Worm (Caenorhabditis elegans) whole organism, early embryonic: Measurements from ENCODE around the gene ppm-2.

Experiments
- B0310.2 ChIP-seq: sonication (generic microtip); optimal IDR thresholded peaks from 2 replicates; lab custom pipeline; 2016; ENCODE audit warnings: mild to moderate bottlenecking, missing genetic modification characterization, missing compliant biosample characterization
- F13C5.2 ChIP-seq: sonication (generic microtip); optimal IDR thresholded peaks from 2 replicates; lab custom pipeline; 2017; ENCODE audit warnings: mild to moderate bottlenecking, missing genetic modification characterization, inconsistent platforms, missing compliant biosample characterization
- aly-1 ChIP-seq: sonication (generic microtip); optimal IDR thresholded peaks from 2 replicates; lab custom pipeline; 2016; ENCODE audit warnings: missing genetic modification characterization, missing compliant biosample characterization
- ama-1 ChIP-seq: fragments of 150-350 bp; optimal IDR thresholded peaks from 2 replicates; lab custom pipeline; 2014
- ceh-13 ChIP-seq: fragments of 200-800 bp; sonication (Bioruptor generic); optimal IDR thresholded peaks from 2 replicates; lab custom pipeline; 2018; ENCODE audit warnings: mild to moderate bottlenecking, missing genetic modification characterization, missing compliant biosample characterization
- ceh-36 ChIP-seq: sonication (generic microtip); optimal IDR thresholded peaks from 2 replicates; lab custom pipeline; 2016; ENCODE audit warnings: missing genetic modification characterization, inconsistent platforms, missing compliant biosample characterization
- ets-7 ChIP-seq: sonication (generic microtip); optimal IDR thresholded peaks from 2 replicates; lab custom pipeline; 2016; ENCODE audit warnings: missing genotype, missing genetic modification characterization, missing compliant biosample characterization
- flt-1 ChIP-seq: fragments of 200-800 bp; sonication (Bioruptor generic); IDR thresholded peaks from 2 replicates; pipeline ENCODE4 v1.3.6; 2022; ENCODE audit warnings: missing genetic modification characterization, missing compliant biosample characterization
- hmbx-1 ChIP-seq: sonication (generic microtip); optimal IDR thresholded peaks from 2 replicates; lab custom pipeline; 2016; ENCODE audit warnings: mild to moderate bottlenecking, missing genetic modification characterization, missing compliant biosample characterization
- hmg-4 ChIP-seq: fragments of 200-800 bp; sonication (Bioruptor generic); optimal IDR thresholded peaks from 2 replicates; lab custom pipeline; 2018; ENCODE audit warnings: mild to moderate bottlenecking, missing genetic modification characterization, missing compliant biosample characterization
- hnd-1 ChIP-seq: sonication (generic microtip); optimal IDR thresholded peaks from 2 replicates; lab custom pipeline; 2016; ENCODE audit warnings: missing genetic modification characterization, missing compliant biosample characterization
- pes-1 ChIP-seq: fragments of 200-800 bp; sonication (Bioruptor generic); IDR thresholded peaks from 2 replicates; pipeline ENCODE4 v1.3.6; 2022; ENCODE audit warnings: missing genetic modification reagents, missing genetic modification characterization, missing compliant biosample characterization
- scrt-1 ChIP-seq: fragments of 200-800 bp; sonication (Bioruptor generic); IDR thresholded peaks from 2 replicates; pipeline ENCODE4 v1.3.6; 2022; ENCODE audit warnings: missing genetic modification characterization, missing compliant biosample characterization
- sea-1 ChIP-seq: fragments of 200-800 bp; sonication (Bioruptor generic); conservative IDR thresholded peaks from 2 replicates; pipeline ENCODE4 v1.3.6; 2022; ENCODE audit warnings: missing genetic modification characterization, missing compliant biosample characterization
- tbx-11 ChIP-seq: fragments of 200-800 bp; sonication (Bioruptor generic); IDR thresholded peaks from 2 replicates; pipeline ENCODE4 v1.3.6; 2022; ENCODE audit warnings: missing genetic modification characterization, missing compliant biosample characterization
- tbx-37 ChIP-seq: fragments of 200-800 bp; sonication (Bioruptor generic); conservative IDR thresholded peaks from 2 replicates; pipeline ENCODE4 v1.3.6; 2022; ENCODE audit warnings: missing genetic modification reagents, missing genetic modification characterization, missing compliant biosample characterization
- tra-4 ChIP-seq: sonication (generic microtip); optimal IDR thresholded peaks from 2 replicates; lab custom pipeline; 2017; ENCODE audit warnings: missing genetic modification characterization, missing compliant biosample characterization

Gene ppm-2

DNA sequence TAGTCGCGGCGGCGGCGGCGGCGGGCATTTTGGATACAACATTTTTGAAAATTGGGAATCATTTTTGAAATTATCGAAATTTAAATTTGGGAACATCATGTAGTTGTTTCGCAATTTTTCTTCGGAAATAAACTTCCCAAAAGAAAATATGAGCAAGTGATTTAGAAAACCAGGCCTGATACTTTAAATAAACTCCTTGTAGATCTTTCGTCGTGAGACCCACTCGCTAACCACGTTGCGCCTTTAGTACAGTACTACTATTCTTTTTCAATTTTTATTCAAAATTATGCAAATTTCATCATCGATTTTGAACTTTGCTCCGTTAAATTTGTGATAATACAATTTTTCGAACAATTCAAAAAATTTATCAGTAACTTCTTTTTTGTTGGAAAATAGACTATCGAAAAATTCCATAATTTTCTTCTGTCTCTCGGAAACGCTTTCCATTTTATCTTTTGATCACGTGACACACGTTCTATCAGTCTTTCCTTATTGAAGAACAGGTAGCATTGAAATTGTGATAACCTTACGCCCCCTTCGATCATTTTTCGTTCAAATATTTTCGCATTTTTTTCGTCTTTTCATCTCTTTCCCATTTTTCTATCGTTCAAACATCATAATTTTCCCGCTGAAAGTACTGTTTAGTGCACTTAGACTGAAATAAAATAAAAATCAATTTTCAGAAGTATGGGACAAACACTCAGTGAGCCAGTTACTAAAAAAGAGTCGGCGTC lies at the start of gene ppm-2:
Gene ppm-2, plus strand, starts transcription at position 684 of the 734 bp plus-strand sequence.
- TF ChIP-seq scrt-1 (GFP tag; lab: Robert Waterston, UW) (no peak), ama-1 (lab: Kevin White, UChicago) (no peak)

ce11 chrIII:4601286-4601685 lies 49.0 kb upstream of the ppm-2 start:
- no peak for TF ChIP-seq F13C5.2 (tag; lab: Kevin White, UChicago)
- TF ChIP-seq hmbx-1 (tag; lab: Kevin White, UChicago), result no peak

ce11 chrIII:4603837-4604236 lies 46.5 kb upstream of the ppm-2 start:
- TF ChIP-seq tbx-11 (GFP tag; lab: Robert Waterston, UW) (no peak), sea-1 (GFP tag; lab: Robert Waterston, UW) (no peak), ceh-36 (tag; lab: Kevin White, UChicago) (no peak), ama-1 (lab: Kevin White, UChicago) (no peak), ceh-13 (no peak), tbx-37 (no peak), aly-1 (tag; lab: Kevin White, UChicago) (no peak), F13C5.2 (tag; lab: Kevin White, UChicago) (no peak), pes-1 (GFP tag; lab: Robert Waterston, UW) (no peak), tra-4 (tag; lab: Kevin White, UChicago) (no peak)

- TF ChIP-seq sea-1 (GFP tag; lab: Robert Waterston, UW) (no peak), hnd-1 (tag; lab: Kevin White, UChicago) (no peak), scrt-1 (GFP tag; lab: Robert Waterston, UW) (no peak), ets-7 (tag; lab: Kevin White, UChicago) (no peak), F13C5.2 (tag; lab: Kevin White, UChicago) (no peak), B0310.2 (tag; lab: Kevin White, UChicago) (no peak), ceh-13 (no peak), tbx-11 (GFP tag; lab: Robert Waterston, UW) (no peak), pes-1 (GFP tag; lab: Robert Waterston, UW) (no peak), tbx-37 (no peak), flt-1 (GFP tag; lab: Robert Waterston, UW) (no peak)
These were observed 37.9 kb upstream of the ppm-2 start, which contains the start of gene sel-2 for ce11 chrIII:4612334-4612953. Gene sel-2 (minus strand): TSS chrIII:4612384.

DNA sequence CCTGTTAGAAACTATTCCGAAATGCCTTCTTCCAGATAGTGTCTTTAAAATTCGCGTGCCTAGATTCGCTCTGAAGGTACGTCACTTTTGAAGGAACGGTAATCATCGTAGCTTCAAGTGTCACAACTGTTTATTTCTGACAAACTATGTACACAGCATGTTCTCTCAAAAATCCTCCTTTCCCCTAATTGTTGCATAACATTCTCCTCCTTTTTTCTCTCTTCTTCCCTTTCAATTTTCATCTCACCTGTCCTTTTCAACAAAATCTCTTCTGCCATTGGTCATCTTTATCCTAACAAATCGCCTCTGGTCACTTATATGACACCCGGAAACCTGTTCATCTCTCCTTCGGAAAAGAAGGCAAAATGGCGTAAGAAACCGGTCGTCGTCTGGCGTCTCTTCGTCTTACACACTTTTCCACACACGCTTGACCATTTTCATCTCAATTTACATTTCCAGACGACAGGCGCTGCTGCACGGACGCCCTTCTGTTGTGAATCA lies 34.2 kb upstream of the ppm-2 start, which contains the start of gene lips-3:
Gene lips-3, plus strand, starts transcription at position 458 of the 501 bp plus-strand sequence.
- TF ChIP-seq B0310.2 (tag; lab: Kevin White, UChicago) (no peak), sea-1 (GFP tag; lab: Robert Waterston, UW) (no peak), ceh-13 (no peak), hmg-4 (GFP tag; lab: Kevin White, UChicago) (no peak), flt-1 (GFP tag; lab: Robert Waterston, UW) (no peak), tbx-11 (GFP tag; lab: Robert Waterston, UW) (no peak), aly-1 (tag; lab: Kevin White, UChicago) (no peak), tra-4 (tag; lab: Kevin White, UChicago) (no peak), hnd-1 (tag; lab: Kevin White, UChicago) (no peak), ets-7 (tag; lab: Kevin White, UChicago) (no peak), hmbx-1 (tag; lab: Kevin White, UChicago) (no peak), ceh-36 (tag; lab: Kevin White, UChicago) (no peak), tbx-37 (no peak), F13C5.2 (tag; lab: Kevin White, UChicago) (no peak), ama-1 (lab: Kevin White, UChicago) (no peak), scrt-1 (GFP tag; lab: Robert Waterston, UW) (no peak), pes-1 (GFP tag; lab: Robert Waterston, UW) (no peak)

ce11 chrIII:4622375-4623130 lies 27.7 kb upstream of the ppm-2 start, which contains the start of gene lron-5:
Gene lron-5 (plus strand): TSS chrIII:4623029.
- TF ChIP-seq flt-1 (GFP tag; lab: Robert Waterston, UW), result no peak
- no peak for TF ChIP-seq ama-1 (lab: Kevin White, UChicago)
- no peak for TF ChIP-seq B0310.2 (tag; lab: Kevin White, UChicago)
- no peak for TF ChIP-seq aly-1 (tag; lab: Kevin White, UChicago)
- no peak for TF ChIP-seq ceh-13
- TF ChIP-seq F13C5.2 (tag; lab: Kevin White, UChicago), result no peak
- TF ChIP-seq pes-1 (GFP tag; lab: Robert Waterston, UW), result no peak
- TF ChIP-seq tbx-11 (GFP tag; lab: Robert Waterston, UW), result no peak
- no peak for TF ChIP-seq hnd-1 (tag; lab: Kevin White, UChicago)
- no peak for TF ChIP-seq sea-1 (GFP tag; lab: Robert Waterston, UW)
- TF ChIP-seq ets-7 (tag; lab: Kevin White, UChicago), result no peak
- TF ChIP-seq tra-4 (tag; lab: Kevin White, UChicago), result no peak
- TF ChIP-seq tbx-37, result no peak
- TF ChIP-seq hmg-4 (GFP tag; lab: Kevin White, UChicago), result no peak
- TF ChIP-seq scrt-1 (GFP tag; lab: Robert Waterston, UW), result no peak
- TF ChIP-seq hmbx-1 (tag; lab: Kevin White, UChicago), result no peak
